Fruit fly (Drosophila melanogaster) whole organism, wandering third instar larva: ENCODE results near the gene CG42795.

ENCODE experiments used
- N ChIP-seq: fragments of >200 bp; optimal IDR thresholded peaks from 2 replicates; lab custom pipeline; 2018; ENCODE audit warnings: missing biosample characterization, missing external identifiers, missing genetic modification characterization
- Rel ChIP-seq, 2 experiments: fragments of 200-800 bp; sonication (Bioruptor generic) in 1 of 2; optimal IDR thresholded peaks; 2 replicates in 1 of 2; 3 replicates in 1 of 2; lab custom pipeline; 2016 to 2019; ENCODE audit warnings: mild to moderate bottlenecking in 2 of 2, missing biosample characterization in 2 of 2, missing genetic modification characterization in 2 of 2, moderate library complexity in 1 of 2

DNA sequence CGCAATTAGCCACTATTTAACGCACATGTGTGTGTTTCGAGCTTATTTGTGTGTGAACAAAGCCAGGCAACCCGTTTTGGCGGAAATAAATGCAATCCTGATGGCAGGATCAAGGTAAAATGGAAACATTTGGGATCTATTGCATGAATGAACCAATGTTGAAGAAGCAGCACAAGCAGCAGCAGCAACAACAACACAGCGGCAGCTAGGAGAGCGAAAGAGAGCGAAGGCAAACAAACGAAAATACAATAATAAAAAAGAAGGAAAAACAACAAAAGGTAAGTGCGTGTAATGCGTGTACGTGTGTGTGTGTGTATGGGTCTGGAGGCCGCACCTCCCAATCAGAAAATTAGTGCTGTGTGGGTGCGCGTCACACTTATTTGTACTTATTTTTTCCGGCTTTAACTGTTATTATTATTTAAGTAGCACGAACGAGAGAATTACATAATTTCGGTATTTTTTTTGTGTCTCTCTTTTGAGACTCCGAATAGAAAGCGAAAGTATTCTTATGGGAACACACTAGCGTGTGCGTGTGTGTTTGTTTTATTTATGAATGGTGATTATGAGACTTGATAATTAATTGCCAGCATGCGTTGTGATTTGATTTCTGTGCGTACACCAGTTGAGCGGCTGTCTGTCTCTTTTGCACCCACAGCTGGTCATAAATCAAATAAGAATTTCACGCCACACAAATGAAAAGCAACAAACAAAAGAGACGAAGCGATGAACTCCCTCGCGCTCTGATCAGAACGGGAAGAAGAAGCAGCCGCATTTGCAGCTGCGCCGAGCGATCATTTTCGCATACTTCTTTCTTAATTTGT, 39.3 kb downstream of the CG42795 start:
- no peak for TF ChIP-seq Rel (GFP tag; optimal IDR thresholded peaks at IDR 0.05; lab: Kevin White, UChicago)
- no peak for TF ChIP-seq Rel (tag; optimal IDR thresholded peaks at IDR 0.05; lab: Kevin White, UChicago)
- TF ChIP-seq N = no peak
